Worm (Caenorhabditis elegans) whole organism, late embryonic: ENCODE measurements around the gene gtbp-1.

Experiments used
- ama-1 ChIP-seq: fragments of 150-350 bp; optimal IDR thresholded peaks from 2 replicates; lab custom pipeline; 2014
- ceh-22 ChIP-seq: sonication (generic microtip); optimal IDR thresholded peaks from 2 replicates; lab custom pipeline; 2017; ENCODE audit warnings: missing biosample characterization, missing genetic modification characterization
- dmd-4 ChIP-seq: sonication (generic microtip); optimal IDR thresholded peaks from 2 replicates; lab custom pipeline; 2016; ENCODE audit warnings: borderline replicate concordance, missing genetic modification characterization, missing compliant biosample characterization
- eyg-1 ChIP-seq: sonication (generic microtip); optimal IDR thresholded peaks from 2 replicates; lab custom pipeline; 2016; ENCODE audit warnings: missing genotype, missing genetic modification characterization, missing compliant biosample characterization
- fax-1 ChIP-seq: sonication (generic microtip); optimal IDR thresholded peaks from 2 replicates; lab custom pipeline; 2016; ENCODE audit warnings: missing genotype, missing genetic modification characterization, missing compliant biosample characterization
- hlh-6 ChIP-seq: sonication (generic microtip); optimal IDR thresholded peaks from 2 replicates; lab custom pipeline; 2016; ENCODE audit warnings: missing genotype, missing genetic modification characterization, missing compliant biosample characterization
- nhr-11 ChIP-seq: fragments of 150-350 bp; optimal IDR thresholded peaks from 2 replicates; lab custom pipeline; 2014; ENCODE audit warnings: missing biosample characterization, missing genetic modification characterization
- pha-4 ChIP-seq: fragments of 150-350 bp; optimal IDR thresholded peaks from 2 replicates; lab custom pipeline; 2018; ENCODE audit warnings: missing biosample characterization, missing genetic modification reagents, missing genetic modification characterization
- rnt-1 ChIP-seq: sonication (generic microtip); optimal IDR thresholded peaks from 2 replicates; lab custom pipeline; 2016; ENCODE audit warnings: missing genetic modification characterization, missing compliant biosample characterization
- sdc-2 ChIP-seq: sonication (generic microtip); optimal IDR thresholded peaks from 2 replicates; lab custom pipeline; 2016; ENCODE audit warnings: missing genotype, missing genetic modification characterization, missing compliant biosample characterization
- syd-9 ChIP-seq: sonication (generic microtip); optimal IDR thresholded peaks from 2 replicates; lab custom pipeline; 2016; ENCODE audit warnings: mild to moderate bottlenecking, missing genetic modification characterization, moderate library complexity, missing compliant biosample characterization
- unc-55 ChIP-seq: sonication (generic microtip); optimal IDR thresholded peaks from 2 replicates; lab custom pipeline; 2017; ENCODE audit warnings: missing biosample characterization, missing genetic modification reagents, missing genetic modification characterization

DNA sequence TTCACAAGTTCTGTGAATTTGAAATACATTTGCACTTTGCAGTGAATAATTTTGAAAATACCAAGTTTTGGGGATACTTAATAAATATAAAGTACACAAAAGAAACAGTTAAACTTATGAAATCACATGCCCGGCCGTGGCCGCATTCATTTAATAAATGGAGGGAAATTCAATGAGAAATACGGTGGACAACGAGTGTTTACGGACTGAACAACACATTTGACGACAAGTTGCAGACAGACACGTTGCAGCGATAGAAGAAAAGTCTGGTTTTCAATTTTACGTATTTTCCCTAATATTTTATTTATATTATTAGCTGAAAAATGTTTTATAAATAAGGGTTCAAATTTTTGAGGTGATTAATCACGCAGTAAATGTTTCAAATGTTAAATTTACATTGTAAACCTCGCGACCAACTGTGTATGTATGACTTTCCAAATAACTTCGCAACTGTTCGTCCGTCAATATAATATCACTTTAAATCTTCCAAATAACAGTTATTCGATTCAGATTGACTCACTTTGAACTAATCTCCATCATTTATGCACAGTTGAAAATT is 22.8 kb upstream of the gtbp-1 start, which contains the start of gene copg-1:
- TF ChIP-seq ama-1 (no peak), pha-4 (no peak), rnt-1 (tag; lab: Kevin White, UChicago) (no peak), eyg-1 (tag; lab: Kevin White, UChicago) (no peak), dmd-4 (no peak), hlh-6 (tag; lab: Kevin White, UChicago) (no peak), nhr-11 (tag; lab: Kevin White, UChicago) (no peak), unc-55 (GFP tag; lab: Kevin White, UChicago) (no peak), ceh-22 (tag; lab: Kevin White, UChicago) (no peak), syd-9 (tag; lab: Kevin White, UChicago) (no peak), sdc-2 (no peak), fax-1 (no peak)
